Fruit fly (Drosophila melanogaster): ENCODE results near the gene CanA-14F.

DNA sequence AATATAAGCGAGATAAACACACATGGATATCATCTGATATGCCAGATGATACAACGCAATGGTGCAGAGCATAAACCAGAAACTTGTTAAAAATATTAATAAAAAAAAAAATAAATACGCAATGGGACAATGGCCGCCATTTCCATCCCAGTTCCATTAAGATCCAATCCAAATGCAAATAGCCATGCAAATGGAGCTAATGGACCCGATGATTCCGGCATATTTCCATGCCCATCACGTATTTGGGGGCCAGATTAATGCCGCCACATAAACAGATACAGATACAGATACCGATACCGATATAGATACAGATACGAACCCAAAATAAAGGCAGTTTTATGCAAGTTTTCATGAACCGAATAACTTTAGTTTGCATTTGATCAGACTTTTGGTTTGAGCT is 36.6 kb upstream of the CanA-14F start:
- no peak for TF ChIP-seq psq (optimal IDR thresholded peaks at IDR 0.05)
- no peak for TF ChIP-seq insv (optimal IDR thresholded peaks at IDR 0.05)
- TF ChIP-seq Myc (optimal IDR thresholded peaks at IDR 0.05), result no peak
